Fruit fly (Drosophila melanogaster): Measurements from ENCODE around the gene jvl.
A peak's percentile ranks its signal among the peaks of the same experiment; 100 is the strongest.

Gene jvl

DNA sequence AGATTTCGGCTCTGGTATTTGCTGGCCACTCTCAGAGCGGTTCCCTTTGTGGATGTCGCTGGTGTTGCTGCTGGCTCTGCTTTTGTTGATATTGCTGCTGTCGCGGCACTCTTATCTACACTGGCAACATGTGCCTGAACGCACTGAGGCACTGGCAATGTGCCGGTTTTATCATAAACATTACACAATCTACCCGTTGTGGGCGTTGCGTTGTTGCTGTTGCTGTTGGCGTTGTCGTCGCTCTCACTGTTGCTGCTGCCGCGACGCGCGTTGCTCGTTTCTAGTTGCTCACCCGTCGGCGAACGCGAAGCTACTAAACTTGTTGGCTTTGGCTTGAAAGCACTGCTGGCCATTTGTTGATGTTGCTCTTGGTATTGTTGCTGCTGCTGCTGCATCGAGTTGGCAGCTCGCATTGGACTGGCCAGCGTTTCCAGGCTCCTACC is 78.3 kb downstream of the jvl start (continued):
- TF ChIP-seq CG2199 (GFP tag; IDR thresholded peaks at IDR 0.05) (0 out of 3 replicates have a peak, but pooled peaks have one; percentile 11), Mad (GFP tag; optimal IDR thresholded peaks at IDR 0.05) (no peak), Camta (GFP tag; optimal IDR thresholded peaks at IDR 0.05) (no peak), gro (GFP tag; optimal IDR thresholded peaks at IDR 0.05) (peak; percentile 11), CG6272 (GFP tag; IDR thresholded peaks at IDR 0.05) (no peak), CG31388 (GFP tag; optimal IDR thresholded peaks at IDR 0.05) (no peak), Max (GFP tag; optimal IDR thresholded peaks at IDR 0.05) (no peak), dati (GFP tag; IDR thresholded peaks at IDR 0.05) (no peak), fd102C (GFP tag; optimal IDR thresholded peaks at IDR 0.05) (no peak), sc (optimal IDR thresholded peaks at IDR 0.05) (no peak), sc (GFP tag; optimal IDR thresholded peaks at IDR 0.05) (no peak), tin (GFP tag; optimal IDR thresholded peaks at IDR 0.05) (no peak), Optix (GFP tag; IDR thresholded peaks at IDR 0.05) (no peak), CG9437 (GFP tag; optimal IDR thresholded peaks at IDR 0.05) (no peak), CG12299 (tag; optimal IDR thresholded peaks at IDR 0.05) (no peak), CkIIα-i1 (GFP tag; IDR thresholded peaks at IDR 0.05) (no peak), klu (GFP tag; IDR thresholded peaks at IDR 0.05) (no peak), rib (GFP tag; IDR thresholded peaks at IDR 0.05) (peak; percentile 20; the same call in 1 of the 2 replicates), stwl (tag; optimal IDR thresholded peaks at IDR 0.05) (no peak), dpn (GFP tag; optimal IDR thresholded peaks at IDR 0.05) (no peak), Sox100B (GFP tag; optimal IDR thresholded peaks at IDR 0.05) (no peak), CG31441 (GFP tag; IDR thresholded peaks at IDR 0.05) (peak; percentile 24; the same call in 1 of the 2 replicates), CG9797 (GFP tag; optimal IDR thresholded peaks at IDR 0.05) (no peak), B-H2 (GFP tag; optimal IDR thresholded peaks at IDR 0.05) (no peak), CG6175 (GFP tag; IDR thresholded peaks at IDR 0.05) (peak; percentile 80; the same call in 2 of the 3 replicates), stc (GFP tag; IDR thresholded peaks at IDR 0.05) (no peak), Blimp-1 (GFP tag; optimal IDR thresholded peaks at IDR 0.05) (no peak), kah (GFP tag; optimal IDR thresholded peaks at IDR 0.05) (no peak), Antp (GFP tag; optimal IDR thresholded peaks at IDR 0.05) (no peak), nau (GFP tag; optimal IDR thresholded peaks at IDR 0.05) (no peak), CG43689 (GFP tag; IDR thresholded peaks at IDR 0.05) (no peak), Lpt (GFP tag; optimal IDR thresholded peaks at IDR 0.05) (no peak), vvl (GFP tag; IDR thresholded peaks at IDR 0.05) (peak; percentile 46; the same call in 1 of the 2 replicates), CTCF (GFP tag; optimal IDR thresholded peaks at IDR 0.05) (no peak), CG2202 (tag; optimal IDR thresholded peaks at IDR 0.05) (no peak), CG10209 (GFP tag; optimal IDR thresholded peaks at IDR 0.05) (no peak), Drgx (GFP tag; IDR thresholded peaks at IDR 0.05) (no peak), CG17328 (GFP tag; IDR thresholded peaks at IDR 0.05) (no peak), so (GFP tag; IDR thresholded peaks at IDR 0.05) (peak; percentile 10; the same call in 1 of the 3 replicates), cg (GFP tag; optimal IDR thresholded peaks at IDR 0.05) (no peak), CG18476 (GFP tag; optimal IDR thresholded peaks at IDR 0.05) (no peak), CG12391 (tag; optimal IDR thresholded peaks at IDR 0.05) (peak; percentile 3), CG2120 (GFP tag; optimal IDR thresholded peaks at IDR 0.05) (no peak), E2f2 (GFP tag; IDR thresholded peaks at IDR 0.05) (no peak), Mes4 (GFP tag; optimal IDR thresholded peaks at IDR 0.05) (no peak), Trl (optimal IDR thresholded peaks at IDR 0.05) (peak; percentile 11 to 44), Trl (GFP tag; optimal IDR thresholded peaks at IDR 0.05) (no peak), BEAF-32 (GFP tag; optimal IDR thresholded peaks at IDR 0.05) (no peak), usp (GFP tag; optimal IDR thresholded peaks at IDR 0.05) (no peak), bab2 (GFP tag; optimal IDR thresholded peaks at IDR 0.05) (no peak), CG7357 (GFP tag; IDR thresholded peaks at IDR 0.05) (no peak), pnt (GFP tag; optimal IDR thresholded peaks at IDR 0.05) (no peak), Bgb (GFP tag; IDR thresholded peaks at IDR 0.05; ENCODE audit: partially characterized antibody) (peak; percentile 59), da (GFP tag; optimal IDR thresholded peaks at IDR 0.05) (no peak)

Data from whole organism, embryonic.